Worm (Caenorhabditis elegans) whole organism, L1 larva: Measurements from ENCODE around the gene nhr-180.

Source experiments
- egl-27 ChIP-seq, 2 experiments: fragments of 150-350 bp in 1 of 2; sonication (generic microtip); optimal IDR thresholded peaks; 3 replicates each; lab custom pipeline; 2017 to 2018; ENCODE audit warnings: missing biosample characterization in 2 of 2, missing genetic modification characterization in 2 of 2, missing genetic modification reagents in 2 of 2
- lin-39 ChIP-seq: fragments of 150-350 bp; optimal IDR thresholded peaks from 2 replicates; lab custom pipeline; 2014; ENCODE audit warnings: missing biosample characterization, missing genetic modification reagents, missing genetic modification characterization
- snpc-4 ChIP-seq: fragments of 150-350 bp; optimal IDR thresholded peaks from 2 replicates; lab custom pipeline; 2014; ENCODE audit warnings: missing biosample characterization, missing genetic modification characterization
- unc-62 ChIP-seq: fragments of 150-350 bp; optimal IDR thresholded peaks from 2 replicates; lab custom pipeline; 2014; ENCODE audit warnings: missing biosample characterization, missing genetic modification reagents, missing genetic modification characterization

DNA sequence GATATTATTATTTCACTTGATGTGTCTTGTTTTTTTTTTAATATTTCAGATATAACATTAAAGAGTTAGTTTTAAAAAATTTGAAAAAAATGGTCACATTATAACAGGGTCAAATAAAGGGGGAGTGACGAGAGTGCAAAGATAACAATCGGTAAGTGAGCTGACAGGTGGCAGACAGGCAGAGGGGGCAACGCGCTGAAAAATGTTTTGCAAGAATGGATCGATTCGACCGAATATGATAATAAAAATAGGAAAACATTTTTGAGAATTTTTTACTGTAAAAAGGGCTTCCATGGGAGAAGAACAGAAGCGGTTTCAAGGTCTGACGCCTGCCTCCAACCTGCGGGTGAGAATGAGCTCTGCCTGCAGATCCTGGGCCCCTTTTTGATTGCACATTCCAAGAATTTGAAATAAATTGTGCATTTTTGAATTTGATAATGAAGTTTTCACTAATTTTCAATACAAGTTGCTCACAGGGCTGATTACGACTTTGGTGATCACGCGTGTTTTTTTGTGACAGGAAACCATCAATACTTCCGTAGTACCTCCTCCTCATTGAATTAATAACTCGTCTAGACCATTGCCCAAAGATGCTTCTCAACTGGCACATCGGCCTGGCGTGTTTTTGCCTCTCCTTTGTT is 32.3 kb upstream of the nhr-180 start, which contains the start of the genes ugt-29 and srx-5:
- TF ChIP-seq egl-27 (tag; optimal IDR thresholded peaks at IDR 0.05; lab: Kevin White, UChicago) (no peak), lin-39 (tag; lab: Kevin White, UChicago) (no peak), unc-62 (no peak), snpc-4 (tag; lab: Kevin White, UChicago) (no peak)
